Worm (Caenorhabditis elegans) whole organism, L4 larva: ENCODE measurements around the gene fln-1.

Source experiments
- F37D6.2 ChIP-seq: sonication (generic microtip); optimal IDR thresholded peaks from 2 replicates; lab custom pipeline; 2016; ENCODE audit warnings: mild to moderate bottlenecking, missing genetic modification characterization, missing compliant biosample characterization
- F44E2.7 ChIP-seq: fragments of 200-800 bp; sonication (Bioruptor generic); IDR thresholded peaks from 2 replicates; pipeline ENCODE4 v2.1.2; 2022; ENCODE audit warnings: missing genetic modification characterization, missing compliant biosample characterization
- R02D3.7 ChIP-seq: fragments of 150-350 bp; sonication (generic microtip); optimal IDR thresholded peaks from 3 replicates; lab custom pipeline; 2014; ENCODE audit warnings: missing biosample characterization, missing genetic modification characterization
- T20F7.1 ChIP-seq: fragments of 200-800 bp; sonication (Bioruptor generic); optimal IDR thresholded peaks from 2 replicates; lab custom pipeline; 2018; ENCODE audit warnings: mild to moderate bottlenecking, missing genetic modification characterization, missing compliant biosample characterization
- Y48G9A.11 ChIP-seq: fragments of 200-800 bp; sonication (Bioruptor generic); IDR thresholded peaks from 2 replicates; pipeline ENCODE4 v1.3.6; 2022; ENCODE audit warnings: missing genetic modification reagents, missing genetic modification characterization, missing compliant biosample characterization
- Y5F2A.4 ChIP-seq: fragments of 200-800 bp; sonication (Bioruptor generic); optimal IDR thresholded peaks from 2 replicates; lab custom pipeline; 2018; ENCODE audit warnings: mild to moderate bottlenecking, missing genetic modification characterization, missing compliant biosample characterization
- Y75B8A.6 ChIP-seq: fragments of 200-800 bp; sonication (Bioruptor generic); IDR thresholded peaks from 2 replicates; pipeline ENCODE4 v1.3.6; 2022; ENCODE audit warnings: missing genetic modification reagents, missing genetic modification characterization, missing compliant biosample characterization
- ZK337.2 ChIP-seq: fragments of 200-800 bp; sonication (Bioruptor generic); IDR thresholded peaks from 2 replicates; pipeline ENCODE4 v1.3.6; 2022; ENCODE audit warnings: missing genetic modification reagents, missing genetic modification characterization, missing compliant biosample characterization
- ZK546.5 ChIP-seq, 2 experiments: sonication (generic microtip); optimal IDR thresholded peaks; 2 replicates each; lab custom pipeline; 2017; ENCODE audit warnings: missing biosample characterization in 2 of 2, missing genetic modification characterization in 2 of 2
- ceh-44 ChIP-seq: fragments of 200-800 bp; sonication (Bioruptor generic); IDR thresholded peaks from 2 replicates; pipeline ENCODE4 v1.3.6; 2022; ENCODE audit warnings: missing genetic modification reagents, missing genetic modification characterization, missing compliant biosample characterization
- ces-1 ChIP-seq: fragments of 150-350 bp; sonication (generic microtip); optimal IDR thresholded peaks from 4 replicates; lab custom pipeline; 2014; ENCODE audit warnings: missing biosample characterization, missing genetic modification reagents, missing genetic modification characterization
- cey-2 ChIP-seq: sonication (generic microtip); optimal IDR thresholded peaks from 3 replicates; lab custom pipeline; 2017; ENCODE audit warnings: missing genetic modification characterization, mild to moderate bottlenecking, missing compliant biosample characterization, antibody characterized with exemption, borderline replicate concordance; ENCODE audit not compliant: insufficient read depth
- ctbp-1 ChIP-seq: fragments of 200-800 bp; sonication (Bioruptor generic); IDR thresholded peaks from 2 replicates; pipeline ENCODE4 v1.3.6; 2022; ENCODE audit warnings: missing genetic modification reagents, missing genetic modification characterization, missing compliant biosample characterization
- daf-19 ChIP-seq: fragments of 200-800 bp; sonication (Bioruptor generic); conservative IDR thresholded peaks from 2 replicates; pipeline ENCODE4 v1.3.6; 2022; ENCODE audit warnings: missing genetic modification characterization, missing compliant biosample characterization
- dmd-6 ChIP-seq: fragments of 200-800 bp; sonication (Bioruptor generic); IDR thresholded peaks from 2 replicates; pipeline ENCODE4 v1.3.6; 2022; ENCODE audit warnings: missing genetic modification reagents, missing genetic modification characterization, missing compliant biosample characterization
- dve-1 ChIP-seq: sonication (generic microtip); optimal IDR thresholded peaks from 2 replicates; lab custom pipeline; 2017; ENCODE audit warnings: antibody characterized with exemption, mild to moderate bottlenecking, missing genetic modification characterization, missing compliant biosample characterization; ENCODE audit not compliant: insufficient read depth
- fos-1 ChIP-seq: fragments of 150-350 bp; optimal IDR thresholded peaks from 2 replicates; lab custom pipeline; 2014; ENCODE audit warnings: missing biosample characterization, missing genetic modification characterization
- gei-8 ChIP-seq: fragments of 200-800 bp; sonication (Bioruptor generic); optimal IDR thresholded peaks from 2 replicates; lab custom pipeline; 2018; ENCODE audit warnings: mild to moderate bottlenecking, missing genetic modification characterization, missing compliant biosample characterization
- hlh-30 ChIP-seq: sonication (generic microtip); optimal IDR thresholded peaks from 2 replicates; lab custom pipeline; 2017; ENCODE audit warnings: antibody characterized with exemption, mild to moderate bottlenecking, missing genetic modification characterization, missing compliant biosample characterization; ENCODE audit not compliant: insufficient read depth
- lin-15B ChIP-seq: fragments of 150-350 bp; sonication (generic microtip); optimal IDR thresholded peaks from 3 replicates; lab custom pipeline; 2014; ENCODE audit warnings: missing biosample characterization, missing genetic modification characterization
- lin-29 ChIP-seq: fragments of 200-800 bp; sonication (Bioruptor generic); IDR thresholded peaks from 2 replicates; pipeline ENCODE4 v1.3.6; 2022; ENCODE audit warnings: missing genetic modification reagents, missing genetic modification characterization, missing compliant biosample characterization
- lsy-2 ChIP-seq, 2 experiments: fragments of 150-350 bp in 1 of 2; sonication (generic microtip) in 1 of 2; optimal IDR thresholded peaks; 2 replicates each; lab custom pipeline; 2014 to 2017; ENCODE audit warnings: missing biosample characterization in 2 of 2, missing genetic modification characterization in 2 of 2
- madf-5 ChIP-seq, 2 experiments: fragments of 200-800 bp; sonication (Bioruptor generic); IDR thresholded peaks; 2 replicates each; pipeline ENCODE4 v1.3.6; 2022; ENCODE audit warnings: missing compliant biosample characterization in 2 of 2, missing genetic modification characterization in 2 of 2
- mdt-29 ChIP-seq: fragments of 200-800 bp; sonication (Bioruptor generic); IDR thresholded peaks from 2 replicates; pipeline ENCODE4 v1.3.6; 2022; ENCODE audit warnings: missing genetic modification reagents, missing genetic modification characterization, missing compliant biosample characterization
- mep-1 ChIP-seq: fragments of 150-350 bp; sonication (generic microtip); optimal IDR thresholded peaks from 3 replicates; lab custom pipeline; 2014; ENCODE audit warnings: missing biosample characterization, missing genetic modification characterization
- mxl-2 ChIP-seq: fragments of 200-800 bp; sonication (Bioruptor generic); conservative IDR thresholded peaks from 2 replicates; pipeline ENCODE4 v1.3.6; 2022; ENCODE audit warnings: missing genetic modification reagents, missing genetic modification characterization, missing compliant biosample characterization
- nhr-10 ChIP-seq: fragments of 150-350 bp; optimal IDR thresholded peaks from 2 replicates; lab custom pipeline; 2014; ENCODE audit warnings: missing biosample characterization, missing genetic modification characterization
- nhr-11 ChIP-seq: fragments of 150-350 bp; optimal IDR thresholded peaks from 2 replicates; lab custom pipeline; 2014; ENCODE audit warnings: missing biosample characterization, missing genetic modification characterization
- nhr-25 ChIP-seq: sonication (generic microtip); optimal IDR thresholded peaks from 2 replicates; lab custom pipeline; 2017; ENCODE audit warnings: missing genetic modification characterization, mild to moderate bottlenecking, missing compliant biosample characterization, antibody characterized with exemption, moderate library complexity, borderline replicate concordance; ENCODE audit not compliant: insufficient read depth
- nhr-41 ChIP-seq: fragments of 200-800 bp; sonication (Bioruptor generic); IDR thresholded peaks from 2 replicates; pipeline ENCODE4 v1.3.6; 2022; ENCODE audit warnings: missing genetic modification reagents, missing genetic modification characterization, missing compliant biosample characterization
- nhr-42 ChIP-seq: fragments of 200-800 bp; sonication (Bioruptor generic); IDR thresholded peaks from 2 replicates; pipeline ENCODE4 v1.3.6; 2022; ENCODE audit warnings: missing genetic modification characterization, missing compliant biosample characterization
- nhr-48 ChIP-seq: sonication (generic microtip); optimal IDR thresholded peaks from 2 replicates; lab custom pipeline; 2016; ENCODE audit warnings: mild to moderate bottlenecking, missing genetic modification characterization, missing compliant biosample characterization
- nhr-77 ChIP-seq: fragments of 150-350 bp; optimal IDR thresholded peaks from 2 replicates; lab custom pipeline; 2014; ENCODE audit warnings: missing biosample characterization, missing genetic modification characterization
- pha-4 ChIP-seq, 2 experiments: fragments of 150-350 bp in 1 of 2; fragments of 200-800 bp in 1 of 2; sonication (Bioruptor generic) in 1 of 2; IDR thresholded peaks in 1 of 2; optimal IDR thresholded peaks in 1 of 2; 2 replicates each; pipeline versions ENCODE4 v1.3.6 to Lab custom; 2014 to 2022; ENCODE audit warnings: missing genetic modification characterization in 2 of 2, missing genetic modification reagents in 2 of 2, missing biosample characterization in 1 of 2, missing compliant biosample characterization in 1 of 2
- php-3 ChIP-seq: fragments of 200-800 bp; sonication (Bioruptor generic); IDR thresholded peaks from 2 replicates; pipeline ENCODE4 v1.3.6; 2022; ENCODE audit warnings: missing genetic modification reagents, missing genetic modification characterization, missing compliant biosample characterization
- pqm-1 ChIP-seq: sonication (generic microtip); optimal IDR thresholded peaks from 2 replicates; lab custom pipeline; 2017; ENCODE audit warnings: missing biosample characterization, missing genetic modification characterization
- rbr-2 ChIP-seq: sonication (generic microtip); optimal IDR thresholded peaks from 2 replicates; lab custom pipeline; 2016; ENCODE audit warnings: missing genotype, missing genetic modification characterization, missing compliant biosample characterization
- set-16 ChIP-seq: fragments of 200-800 bp; sonication (Bioruptor generic); IDR thresholded peaks from 2 replicates; pipeline ENCODE4 v1.3.6; 2022; ENCODE audit warnings: missing genetic modification reagents, missing genetic modification characterization, missing compliant biosample characterization
- skn-1 ChIP-seq: fragments of 150-350 bp; optimal IDR thresholded peaks from 2 replicates; lab custom pipeline; 2014; ENCODE audit warnings: missing biosample characterization, missing genetic modification characterization
- snpc-1.2 ChIP-seq: fragments of 200-800 bp; sonication (Bioruptor generic); IDR thresholded peaks from 2 replicates; pipeline ENCODE4 v1.3.6; 2022; ENCODE audit warnings: missing genetic modification reagents, missing genetic modification characterization, missing compliant biosample characterization
- snpc-4 ChIP-seq: fragments of 150-350 bp; optimal IDR thresholded peaks from 2 replicates; lab custom pipeline; 2014; ENCODE audit warnings: missing biosample characterization, missing genetic modification characterization
- spr-3 ChIP-seq: fragments of 200-800 bp; sonication (Bioruptor generic); optimal IDR thresholded peaks from 2 replicates; lab custom pipeline; 2018; ENCODE audit warnings: mild to moderate bottlenecking, missing genetic modification characterization, missing compliant biosample characterization
- tra-1 ChIP-seq: fragments of 200-800 bp; sonication (Bioruptor generic); IDR thresholded peaks from 2 replicates; pipeline ENCODE4 v1.3.6; 2022; ENCODE audit warnings: missing genetic modification reagents, missing genetic modification characterization, missing compliant biosample characterization
- unc-39 ChIP-seq: sonication (generic microtip); optimal IDR thresholded peaks from 2 replicates; lab custom pipeline; 2017; ENCODE audit warnings: missing biosample characterization, missing genetic modification characterization
- unc-62 ChIP-seq, 3 experiments: fragments of 150-350 bp in 1 of 3; sonication (generic microtip); optimal IDR thresholded peaks in 2 of 3; peaks in 1 of 3; 1 replicate in 1 of 3; 2 replicates in 2 of 3; lab custom pipeline; 2014 to 2017; ENCODE audit warnings: missing biosample characterization in 3 of 3, missing genetic modification characterization in 3 of 3, missing genetic modification reagents in 3 of 3, missing genotype in 1 of 3
- vab-7 ChIP-seq: fragments of 200-800 bp; sonication (Bioruptor generic); IDR thresholded peaks from 2 replicates; pipeline ENCODE4 v1.3.6; 2022; ENCODE audit warnings: missing genetic modification reagents, missing genetic modification characterization, missing compliant biosample characterization
- zfp-3 ChIP-seq: fragments of 200-800 bp; sonication (Bioruptor generic); conservative IDR thresholded peaks from 2 replicates; pipeline ENCODE4 v1.3.6; 2022; ENCODE audit warnings: missing genetic modification reagents, missing genetic modification characterization, missing compliant biosample characterization
- zip-11 ChIP-seq: fragments of 200-800 bp; sonication (Bioruptor generic); IDR thresholded peaks from 2 replicates; pipeline ENCODE4 v1.3.6; 2022; ENCODE audit warnings: missing genetic modification characterization, missing compliant biosample characterization
- zip-2 ChIP-seq: fragments of 150-350 bp; optimal IDR thresholded peaks from 2 replicates; lab custom pipeline; 2014; ENCODE audit warnings: missing biosample characterization, missing genetic modification characterization

The fln-1 gene

DNA sequence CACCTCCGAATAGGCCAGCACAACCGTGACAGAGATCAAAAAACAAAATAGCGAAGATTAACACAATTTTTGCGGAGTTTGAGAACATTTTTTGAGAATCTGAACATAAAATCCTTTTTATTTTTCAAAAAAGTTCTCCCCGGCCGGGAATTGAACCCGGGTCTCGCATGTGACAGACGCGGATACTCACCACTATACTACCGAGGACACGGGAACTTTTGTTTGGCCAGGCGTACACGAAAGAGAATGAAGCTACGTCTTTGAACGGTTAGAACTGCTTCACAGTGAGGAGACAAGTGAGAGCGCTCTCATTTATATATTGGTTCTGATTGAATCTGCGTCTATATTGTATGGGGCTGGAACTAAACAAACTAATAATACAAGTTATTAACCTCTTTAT, 53.3 kb downstream of the fln-1 start, which contains the start of gene grl-26 (continued):
- TF ChIP-seq spr-3: peak; percentile 72
- peak; percentile 53 for TF ChIP-seq zip-2
- peak; percentile 59 for TF ChIP-seq dve-1 (tag; lab: Kevin White, UChicago)
- TF ChIP-seq nhr-11 (tag; lab: Kevin White, UChicago): no peak
- peak; percentile 16 for TF ChIP-seq F37D6.2 (tag; lab: Kevin White, UChicago)
- no peak for TF ChIP-seq lin-15B (tag; lab: Kevin White, UChicago)
- no peak for TF ChIP-seq snpc-4 (tag; lab: Kevin White, UChicago)
- TF ChIP-seq set-16 (GFP tag; lab: Robert Waterston, UW): no peak
- no peak for TF ChIP-seq T20F7.1
- TF ChIP-seq lin-29 (GFP tag; lab: Robert Waterston, UW): no peak
- TF ChIP-seq php-3 (GFP tag; lab: Robert Waterston, UW): peak; percentile 66; the same call in 1 of the 2 replicates
- TF ChIP-seq dmd-6 (GFP tag; lab: Robert Waterston, UW): peak; percentile 52
- TF ChIP-seq rbr-2 (tag; lab: Kevin White, UChicago): peak; percentile 61
- TF ChIP-seq zfp-3 (GFP tag; lab: Robert Waterston, UW): peak; percentile 62; the same call in 1 of the 2 replicates
- TF ChIP-seq nhr-42 (GFP tag; lab: Robert Waterston, UW): peak; percentile 60; the same call in 1 of the 2 replicates
- peak; percentile 65 to 94; a peak in 2 of 4 replicates for TF ChIP-seq madf-5 (GFP tag; IDR thresholded peaks at IDR 0.05; lab: Robert Waterston, UW)
- no peak for TF ChIP-seq cey-2 (tag; lab: Kevin White, UChicago)
- TF ChIP-seq nhr-10 (tag; lab: Kevin White, UChicago): no peak
- no peak for TF ChIP-seq ces-1
- no peak for TF ChIP-seq lsy-2 (tag; optimal IDR thresholded peaks at IDR 0.05; lab: Kevin White, UChicago)
- no peak for TF ChIP-seq nhr-48 (tag; lab: Kevin White, UChicago)
- TF ChIP-seq daf-19 (GFP tag; lab: Robert Waterston, UW): no peak
- TF ChIP-seq ZK546.5 (tag; optimal IDR thresholded peaks at IDR 0.05; lab: Kevin White, UChicago): no peak
- TF ChIP-seq mdt-29 (GFP tag; lab: Robert Waterston, UW): peak; percentile 55; the same call in 1 of the 2 replicates
- TF ChIP-seq gei-8: peak; percentile 66
- peak; percentile 24 for TF ChIP-seq Y5F2A.4 (GFP tag; lab: Kevin White, UChicago)
- peak; percentile 73 for TF ChIP-seq snpc-1.2 (GFP tag; lab: Robert Waterston, UW)
- peak; percentile 94 for TF ChIP-seq vab-7 (GFP tag; lab: Robert Waterston, UW)
- peak; percentile 83; the same call in 1 of the 2 replicates for TF ChIP-seq pha-4 (GFP tag; IDR thresholded peaks at IDR 0.05; lab: Robert Waterston, UW)
- TF ChIP-seq pha-4 (tag; optimal IDR thresholded peaks at IDR 0.05; lab: Kevin White, UChicago): no peak
- 0 out of 2 replicates have a peak, but pooled peaks have one; percentile 28 for TF ChIP-seq zip-11
- peak; percentile 75 for TF ChIP-seq tra-1 (GFP tag; lab: Robert Waterston, UW)
- no peak for TF ChIP-seq mxl-2 (GFP tag; lab: Robert Waterston, UW)
- TF ChIP-seq fos-1 (tag; lab: Kevin White, UChicago): no peak
- TF ChIP-seq unc-62 (GFP tag; optimal IDR thresholded peaks at IDR 0.05 in 1 of 2; lab: Kevin White, UChicago): no peak
- no peak for TF ChIP-seq unc-62 (tag; optimal IDR thresholded peaks at IDR 0.05; lab: Kevin White, UChicago)
- peak; percentile 34; the same call in 1 of the 2 replicates for TF ChIP-seq nhr-41 (GFP tag; lab: Robert Waterston, UW)
- TF ChIP-seq nhr-77 (tag; lab: Kevin White, UChicago): peak; percentile 55
- 0 out of 2 replicates have a peak, but pooled peaks have one; percentile 59 for TF ChIP-seq ZK337.2 (GFP tag; lab: Robert Waterston, UW)
- no peak for TF ChIP-seq nhr-25 (tag; lab: Kevin White, UChicago)
- TF ChIP-seq F44E2.7 (GFP tag; lab: Robert Waterston, UW): peak; percentile 65; the same call in 1 of the 2 replicates
- TF ChIP-seq mep-1 (tag; lab: Kevin White, UChicago): no peak
- TF ChIP-seq unc-39 (tag; lab: Kevin White, UChicago): no peak
- TF ChIP-seq ceh-44: peak; percentile 91
- peak; percentile 86; the same call in 1 of the 2 replicates for TF ChIP-seq Y75B8A.6 (GFP tag; lab: Robert Waterston, UW)
- peak; percentile 88 for TF ChIP-seq hlh-30 (tag; lab: Kevin White, UChicago)
- TF ChIP-seq ctbp-1: peak; percentile 83
- no peak for TF ChIP-seq R02D3.7
- TF ChIP-seq skn-1 (tag; lab: Kevin White, UChicago): no peak
- no peak for TF ChIP-seq pqm-1 (tag; lab: Kevin White, UChicago)
- peak; percentile 82 for TF ChIP-seq Y48G9A.11 (GFP tag; lab: Robert Waterston, UW)
